Worm (Caenorhabditis elegans): ENCODE measurements around the gene srv-8.

The srv-8 gene

ce11 chrV:13385798-13386197, 34.7 kb downstream of the srv-8 start, which contains the start of gene gcy-34:
TSS of gene gcy-34 (minus strand) at chrV:13385898.
- no peak for TF ChIP-seq dao-5 (tag; optimal IDR thresholded peaks at IDR 0.05)
- no peak for TF ChIP-seq him-1 (tag; optimal IDR thresholded peaks at IDR 0.05)
- TF ChIP-seq W03F9.2 (tag; optimal IDR thresholded peaks at IDR 0.05): no peak

DNA sequence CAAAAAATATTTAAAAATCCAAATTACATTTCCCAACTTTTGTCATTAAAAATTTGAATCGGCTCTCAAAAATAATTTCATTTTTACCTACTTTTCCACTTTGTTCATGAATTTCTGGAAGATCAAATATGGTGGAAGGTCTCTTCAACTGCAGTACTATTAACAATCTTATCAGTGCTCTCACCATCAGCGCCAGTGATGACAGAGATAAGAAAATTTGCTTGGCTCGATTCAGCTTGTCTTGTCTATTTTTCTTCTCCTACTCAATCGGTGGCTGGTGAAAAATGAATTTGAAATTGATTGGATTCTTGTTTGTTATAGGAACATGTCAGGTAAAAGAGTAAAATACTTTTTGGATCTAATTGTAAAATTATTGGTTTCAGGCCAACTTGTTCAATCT, 39.6 kb downstream of the srv-8 start, which contains the start of gene cpz-2:
cpz-2 (plus strand) TSS at position 210 of the 400 bp plus-strand sequence.
- TF ChIP-seq dao-5 (tag; optimal IDR thresholded peaks at IDR 0.05): no peak
- TF ChIP-seq him-1 (tag; optimal IDR thresholded peaks at IDR 0.05): no peak
- TF ChIP-seq W03F9.2 (tag; optimal IDR thresholded peaks at IDR 0.05): no peak

ce11 chrV:13380178-13380577, 40.4 kb downstream of the srv-8 start, which contains the start of gene ifbp-1:
TSS of gene ifbp-1 (minus strand) at chrV:13380262.
- TF ChIP-seq W03F9.2 (tag; optimal IDR thresholded peaks at IDR 0.05) (no peak), dao-5 (tag; optimal IDR thresholded peaks at IDR 0.05) (no peak), him-1 (tag; optimal IDR thresholded peaks at IDR 0.05) (no peak)

DNA sequence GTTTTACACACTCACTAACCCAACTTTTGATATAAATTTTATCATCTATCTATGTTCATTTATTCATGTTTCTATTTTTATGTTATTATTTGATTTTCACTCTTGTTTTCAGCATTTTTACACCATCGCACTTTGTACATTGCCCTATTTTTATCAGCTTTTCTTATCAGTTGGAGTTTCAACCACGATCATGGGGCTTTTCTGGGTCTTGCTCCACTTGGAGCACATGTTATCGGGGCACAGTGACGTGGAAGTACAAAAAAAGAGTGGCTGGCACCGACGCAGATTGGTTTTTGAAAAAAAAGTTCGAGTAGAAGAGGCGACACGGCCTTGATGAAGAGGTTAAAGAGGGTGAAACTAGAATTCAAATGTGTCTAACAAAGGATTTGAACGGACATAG, 43.4 kb downstream of the srv-8 start:
- TF ChIP-seq him-1 (tag; optimal IDR thresholded peaks at IDR 0.05): no peak
- no peak for TF ChIP-seq W03F9.2 (tag; optimal IDR thresholded peaks at IDR 0.05)
- TF ChIP-seq dao-5 (tag; optimal IDR thresholded peaks at IDR 0.05): no peak

DNA sequence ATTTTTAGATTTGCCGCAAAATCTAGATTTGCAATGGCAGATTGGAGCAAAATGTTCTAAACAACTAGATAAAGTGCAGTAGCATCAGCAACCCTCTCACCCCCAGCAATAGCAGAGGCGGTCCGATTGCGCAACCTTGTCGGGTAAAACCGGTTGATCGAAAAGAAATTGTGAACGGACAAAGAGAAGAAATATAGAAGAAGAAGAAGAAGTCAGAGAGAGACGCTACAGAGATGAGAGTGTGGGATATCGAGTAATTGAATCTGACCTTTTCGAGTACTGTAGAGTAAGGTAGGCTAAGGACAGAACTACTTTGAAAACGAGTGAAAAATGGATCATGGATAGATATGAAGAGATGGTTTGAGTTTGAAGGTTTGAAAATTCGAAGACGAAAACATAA, 44.7 kb downstream of the srv-8 start:
- TF ChIP-seq W03F9.2 (tag; optimal IDR thresholded peaks at IDR 0.05) (no peak), him-1 (tag; optimal IDR thresholded peaks at IDR 0.05) (no peak), dao-5 (tag; optimal IDR thresholded peaks at IDR 0.05) (no peak)

- TF ChIP-seq W03F9.2 (tag; optimal IDR thresholded peaks at IDR 0.05) (no peak), dao-5 (tag; optimal IDR thresholded peaks at IDR 0.05) (no peak)
Observed at ce11 chrV:13374532-13374931, 46.0 kb downstream of the srv-8 start.

DNA sequence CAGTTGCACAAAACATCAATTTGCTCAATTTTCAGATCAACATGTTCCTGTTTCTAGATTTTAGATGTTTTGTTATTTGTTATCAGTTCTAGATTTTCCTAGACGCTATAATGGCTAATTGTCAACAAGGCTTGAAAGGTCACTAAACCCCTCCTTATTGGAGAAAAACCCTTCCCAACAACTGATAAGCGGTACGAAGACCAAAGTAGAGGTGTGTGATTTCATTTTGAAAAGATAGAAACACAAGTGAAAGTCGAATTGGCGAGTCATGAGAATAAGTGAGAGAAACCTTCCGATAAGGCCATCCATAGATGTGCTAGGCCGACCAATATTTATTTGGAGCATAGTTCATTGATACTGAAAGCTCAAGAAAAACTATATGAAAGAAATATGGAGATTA, 46.9 kb downstream of the srv-8 start:
- TF ChIP-seq W03F9.2 (tag; optimal IDR thresholded peaks at IDR 0.05): no peak
- no peak for TF ChIP-seq dao-5 (tag; optimal IDR thresholded peaks at IDR 0.05)
- TF ChIP-seq him-1 (tag; optimal IDR thresholded peaks at IDR 0.05): no peak

- TF ChIP-seq W03F9.2 (tag; optimal IDR thresholded peaks at IDR 0.05) (no peak), him-1 (tag; optimal IDR thresholded peaks at IDR 0.05) (no peak), dao-5 (tag; optimal IDR thresholded peaks at IDR 0.05) (no peak)
Observed at ce11 chrV:13372821-13373220, 47.7 kb downstream of the srv-8 start.

- TF ChIP-seq dao-5 (tag; optimal IDR thresholded peaks at IDR 0.05) (no peak), him-1 (tag; optimal IDR thresholded peaks at IDR 0.05) (no peak), W03F9.2 (tag; optimal IDR thresholded peaks at IDR 0.05) (no peak)
Observed at ce11 chrV:13371336-13371735, 49.2 kb downstream of the srv-8 start.

DNA sequence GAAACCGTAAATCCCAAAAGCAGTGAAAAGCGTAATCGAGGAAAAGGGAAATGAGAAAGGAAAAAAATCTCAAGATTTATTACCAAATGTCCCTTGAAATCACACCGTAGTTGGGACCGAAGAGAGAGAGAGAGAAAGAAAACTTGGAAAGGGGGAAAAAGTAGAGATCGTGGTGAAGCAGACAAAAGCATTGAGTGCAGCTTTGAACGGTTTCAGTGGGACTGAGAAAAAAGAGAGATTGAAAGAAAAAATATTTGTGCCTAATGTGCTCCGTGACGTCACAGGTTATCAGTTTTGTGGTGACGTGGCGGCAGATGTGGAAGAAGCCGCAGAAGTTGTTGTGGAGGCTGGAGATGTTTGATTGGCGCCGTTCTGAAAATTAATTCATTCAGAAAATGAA, 50.3 kb downstream of the srv-8 start:
- TF ChIP-seq him-1 (tag; optimal IDR thresholded peaks at IDR 0.05): no peak

DNA sequence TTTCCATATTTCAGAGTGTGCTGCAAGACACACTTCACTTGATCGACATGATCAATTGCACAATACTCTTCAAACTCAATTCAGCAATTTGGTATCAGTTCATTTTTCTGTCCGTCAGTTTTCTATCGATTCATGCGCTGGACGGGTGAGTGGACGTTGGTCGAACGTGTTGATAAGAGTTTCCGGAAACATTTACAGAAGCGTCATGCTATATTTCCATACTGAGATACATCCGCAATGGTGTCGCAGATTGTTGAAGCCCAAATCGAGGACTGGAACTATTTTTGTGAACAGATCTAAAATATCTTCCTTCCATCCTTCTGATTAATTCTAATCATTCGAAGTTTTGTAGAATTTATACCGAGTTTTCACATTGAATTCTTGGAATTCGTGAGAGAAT, 50.9 kb downstream of the srv-8 start:
- TF ChIP-seq him-1 (tag; optimal IDR thresholded peaks at IDR 0.05) (no peak), dao-5 (tag; optimal IDR thresholded peaks at IDR 0.05) (no peak), W03F9.2 (tag; optimal IDR thresholded peaks at IDR 0.05) (no peak)
